Comparison of ENCODE assay signal across 3 worm cellular contexts in the genomic region with DNA sequence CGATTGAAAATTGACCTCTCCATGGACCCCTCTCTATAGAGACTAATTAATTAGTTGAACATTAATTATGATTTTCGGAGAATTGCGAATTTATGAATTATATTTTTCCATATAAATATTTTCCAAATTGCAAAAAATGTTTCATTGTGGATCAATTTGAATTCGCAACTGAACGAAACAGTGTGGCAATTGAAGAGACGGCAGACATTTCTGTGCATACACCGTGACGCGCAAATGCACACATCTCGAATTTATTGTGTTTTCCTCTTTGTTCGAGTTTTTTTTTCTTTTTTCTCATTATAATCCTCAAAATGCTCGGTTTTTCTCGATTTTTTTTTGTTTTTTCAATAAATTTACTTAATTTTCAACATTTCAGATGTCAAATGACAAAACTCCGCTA.
TF ChIP-seq lines count a peak whose summit lies in the region.

A gene (plus strand): TSS at position 377 of the 400 bp plus-strand sequence.

TF ChIP-seq in whole organism, L2 larva, 48 proteins besides CTCF, POLR2A, EP300 and RAD21 (continued from another document):
- TF ChIP-seq ceh-82 (tag; optimal IDR thresholded peaks at IDR 0.05; lab: Kevin White, UChicago) = no peak
- no peak for TF ChIP-seq ztf-11 (tag; optimal IDR thresholded peaks at IDR 0.05; lab: Kevin White, UChicago)
- TF ChIP-seq fos-1 (tag; optimal IDR thresholded peaks at IDR 0.05; lab: Kevin White, UChicago) = no peak
- TF ChIP-seq elt-3 (tag; optimal IDR thresholded peaks at IDR 0.05; lab: Kevin White, UChicago) = no peak
- no peak for TF ChIP-seq mdl-1 (tag; optimal IDR thresholded peaks at IDR 0.05; lab: Kevin White, UChicago)
- no peak for TF ChIP-seq nhr-11 (tag; optimal IDR thresholded peaks at IDR 0.05; lab: Kevin White, UChicago)
- no peak for TF ChIP-seq ceh-16 (tag; optimal IDR thresholded peaks at IDR 0.05; lab: Kevin White, UChicago)
- peak; percentile 77 for TF ChIP-seq mab-5 (tag; optimal IDR thresholded peaks at IDR 0.05; lab: Kevin White, UChicago)
- TF ChIP-seq nhr-12 (tag; optimal IDR thresholded peaks at IDR 0.05; lab: Kevin White, UChicago) = no peak
- TF ChIP-seq nhr-10 (tag; optimal IDR thresholded peaks at IDR 0.05; lab: Kevin White, UChicago) = no peak
- no peak for TF ChIP-seq nhr-23 (tag; optimal IDR thresholded peaks at IDR 0.05; lab: Kevin White, UChicago)
- no peak for TF ChIP-seq sma-3 (GFP tag; optimal IDR thresholded peaks at IDR 0.05; lab: Kevin White, UChicago)
- no peak for TF ChIP-seq ztf-1 (GFP tag; conservative IDR thresholded peaks at IDR 0.05; lab: Robert Waterston, UW)
- TF ChIP-seq sma-9 (GFP tag; optimal IDR thresholded peaks at IDR 0.05; lab: Kevin White, UChicago) = no peak
- no peak for TF ChIP-seq sma-9 (tag; optimal IDR thresholded peaks at IDR 0.05; lab: Kevin White, UChicago)
- TF ChIP-seq dmd-4 (tag; optimal IDR thresholded peaks at IDR 0.05; lab: Kevin White, UChicago) = no peak
- no peak for TF ChIP-seq nhr-77 (tag; optimal IDR thresholded peaks at IDR 0.05; lab: Kevin White, UChicago)
- no peak for TF ChIP-seq ztf-4 (tag; optimal IDR thresholded peaks at IDR 0.05; lab: Kevin White, UChicago)
- TF ChIP-seq nhr-129 (tag; optimal IDR thresholded peaks at IDR 0.05; lab: Kevin White, UChicago) = peak; percentile 68
- TF ChIP-seq mbf-1 (tag; optimal IDR thresholded peaks at IDR 0.05; lab: Kevin White, UChicago) = no peak
- no peak for TF ChIP-seq Y55F3AM.14 (GFP tag; optimal IDR thresholded peaks at IDR 0.05; lab: Kevin White, UChicago)
- TF ChIP-seq ama-1 (optimal IDR thresholded peaks at IDR 0.05; lab: Kevin White, UChicago) = no peak
- peak; percentile 50 for TF ChIP-seq nhr-25 (tag; optimal IDR thresholded peaks at IDR 0.05; lab: Kevin White, UChicago)
- no peak for TF ChIP-seq unc-39 (tag; optimal IDR thresholded peaks at IDR 0.05; lab: Kevin White, UChicago)
- peak; percentile 73 to 87 for TF ChIP-seq lsy-2 (tag; optimal IDR thresholded peaks at IDR 0.05; lab: Kevin White, UChicago)
- no peak for TF ChIP-seq peb-1 (tag; optimal IDR thresholded peaks at IDR 0.05; lab: Kevin White, UChicago)
- peak; percentile 25 for TF ChIP-seq R02D3.7 (tag; optimal IDR thresholded peaks at IDR 0.05; lab: Kevin White, UChicago)

TF ChIP-seq in whole organism, L4 larva, 104 proteins besides CTCF, POLR2A, EP300 and RAD21 (continued from another document and continues in another):
- TF ChIP-seq nhr-76 (tag; optimal IDR thresholded peaks at IDR 0.05; lab: Kevin White, UChicago) = no peak
- TF ChIP-seq ama-1 (optimal IDR thresholded peaks at IDR 0.05; lab: Kevin White, UChicago) = no peak
- TF ChIP-seq snpc-4 (tag; optimal IDR thresholded peaks at IDR 0.05; lab: Kevin White, UChicago) = no peak
- peak; percentile 64 for TF ChIP-seq ztf-7 (tag; optimal IDR thresholded peaks at IDR 0.05; lab: Kevin White, UChicago)
- peak; percentile 8 for TF ChIP-seq nhr-6 (tag; optimal IDR thresholded peaks at IDR 0.05; lab: Kevin White, UChicago)
- no peak for TF ChIP-seq set-16 (GFP tag; IDR thresholded peaks at IDR 0.05; lab: Robert Waterston, UW)
- no peak for TF ChIP-seq skn-1 (tag; optimal IDR thresholded peaks at IDR 0.05; lab: Kevin White, UChicago)
- TF ChIP-seq fos-1 (tag; optimal IDR thresholded peaks at IDR 0.05; lab: Kevin White, UChicago) = no peak
- TF ChIP-seq nhr-10 (tag; optimal IDR thresholded peaks at IDR 0.05; lab: Kevin White, UChicago) = no peak
- TF ChIP-seq sdz-12 (GFP tag; optimal IDR thresholded peaks at IDR 0.05; lab: Kevin White, UChicago) = no peak
- no peak for TF ChIP-seq F10B5.3 (tag; optimal IDR thresholded peaks at IDR 0.05; lab: Kevin White, UChicago)
- TF ChIP-seq arid-1 (GFP tag; conservative IDR thresholded peaks at IDR 0.05; lab: Robert Waterston, UW) = no peak
- TF ChIP-seq dve-1 (tag; optimal IDR thresholded peaks at IDR 0.05; lab: Kevin White, UChicago; ENCODE audit: insufficient read depth) = peak; percentile 72
- TF ChIP-seq daf-16 (GFP tag; optimal IDR thresholded peaks at IDR 0.05; lab: Kevin White, UChicago) = no peak
- peak; percentile 53 for TF ChIP-seq daf-16 (tag; optimal IDR thresholded peaks at IDR 0.05; lab: Kevin White, UChicago)
- no peak for TF ChIP-seq daf-12 (tag; optimal IDR thresholded peaks at IDR 0.05; lab: Kevin White, UChicago)
- no peak for TF ChIP-seq madf-9 (GFP tag; conservative IDR thresholded peaks at IDR 0.05; lab: Robert Waterston, UW)
- TF ChIP-seq lir-3 (tag; optimal IDR thresholded peaks at IDR 0.05; lab: Kevin White, UChicago) = no peak
- no peak; the same call in 1 of the 2 replicates for TF ChIP-seq ctbp-1 (GFP tag; IDR thresholded peaks at IDR 0.05; lab: Robert Waterston, UW)
- no peak for TF ChIP-seq ceh-62 (tag; optimal IDR thresholded peaks at IDR 0.05; lab: Kevin White, UChicago)
- TF ChIP-seq spr-3 (GFP tag; optimal IDR thresholded peaks at IDR 0.05; lab: Kevin White, UChicago) = no peak
- no peak for TF ChIP-seq hif-1 (tag; optimal IDR thresholded peaks at IDR 0.05; lab: Kevin White, UChicago)
- TF ChIP-seq ceh-20 (GFP tag; IDR thresholded peaks at IDR 0.05; lab: Robert Waterston, UW) = no peak
- TF ChIP-seq gei-8 (GFP tag; optimal IDR thresholded peaks at IDR 0.05; lab: Kevin White, UChicago) = no peak
- no peak for TF ChIP-seq nhr-41 (GFP tag; IDR thresholded peaks at IDR 0.05; lab: Robert Waterston, UW)
- no peak for TF ChIP-seq jun-1 (tag; optimal IDR thresholded peaks at IDR 0.05; lab: Kevin White, UChicago)
- TF ChIP-seq nhr-28 (tag; optimal IDR thresholded peaks at IDR 0.05; lab: Kevin White, UChicago) = peak; percentile 33
- no peak for TF ChIP-seq nhr-42 (GFP tag; IDR thresholded peaks at IDR 0.05; lab: Robert Waterston, UW)
- TF ChIP-seq nhr-25 (tag; optimal IDR thresholded peaks at IDR 0.05; lab: Kevin White, UChicago; ENCODE audit: borderline replicate concordance, insufficient read depth) = no peak
- TF ChIP-seq F26F4.8 (GFP tag; conservative IDR thresholded peaks at IDR 0.05; lab: Robert Waterston, UW) = no peak
- no peak for TF ChIP-seq zag-1 (tag; optimal IDR thresholded peaks at IDR 0.05; lab: Kevin White, UChicago)
- no peak for TF ChIP-seq php-3 (GFP tag; IDR thresholded peaks at IDR 0.05; lab: Robert Waterston, UW)
- TF ChIP-seq ceh-28 (tag; optimal IDR thresholded peaks at IDR 0.05; lab: Kevin White, UChicago) = no peak
- TF ChIP-seq F44E2.7 (GFP tag; IDR thresholded peaks at IDR 0.05; lab: Robert Waterston, UW) = no peak
- no peak for TF ChIP-seq lin-29 (GFP tag; IDR thresholded peaks at IDR 0.05; lab: Robert Waterston, UW)
- TF ChIP-seq daf-19 (GFP tag; conservative IDR thresholded peaks at IDR 0.05; lab: Robert Waterston, UW) = no peak
- TF ChIP-seq T26A8.4 (GFP tag; IDR thresholded peaks at IDR 0.05; lab: Robert Waterston, UW) = no peak
- TF ChIP-seq dmd-8 (GFP tag; IDR thresholded peaks at IDR 0.05; lab: Robert Waterston, UW) = no peak
- TF ChIP-seq nhr-237 (tag; optimal IDR thresholded peaks at IDR 0.05; lab: Kevin White, UChicago) = no peak
- no peak for TF ChIP-seq nhr-111 (GFP tag; optimal IDR thresholded peaks at IDR 0.05; lab: Kevin White, UChicago)
- no peak for TF ChIP-seq vab-7 (GFP tag; IDR thresholded peaks at IDR 0.05; lab: Robert Waterston, UW)
- no peak for TF ChIP-seq Y5F2A.4 (GFP tag; optimal IDR thresholded peaks at IDR 0.05; lab: Kevin White, UChicago)
- TF ChIP-seq zfp-3 (GFP tag; conservative IDR thresholded peaks at IDR 0.05; lab: Robert Waterston, UW) = no peak
- no peak for TF ChIP-seq egl-27 (tag; optimal IDR thresholded peaks at IDR 0.05; lab: Kevin White, UChicago)
- TF ChIP-seq D1046.2 (GFP tag; IDR thresholded peaks at IDR 0.05; lab: Robert Waterston, UW) = no peak
- TF ChIP-seq hmg-1.1 (GFP tag; IDR thresholded peaks at IDR 0.05; lab: Robert Waterston, UW) = peak; percentile 44; the same call in 1 of the 2 replicates
- TF ChIP-seq hlh-11 (tag; optimal IDR thresholded peaks at IDR 0.05; lab: Kevin White, UChicago) = no peak
- TF ChIP-seq unc-39 (tag; optimal IDR thresholded peaks at IDR 0.05; lab: Kevin White, UChicago) = no peak
- no peak for TF ChIP-seq F49E8.2 (tag; optimal IDR thresholded peaks at IDR 0.05; lab: Kevin White, UChicago; ENCODE audit: borderline replicate concordance)
- TF ChIP-seq nhr-77 (tag; optimal IDR thresholded peaks at IDR 0.05; lab: Kevin White, UChicago) = no peak
- no peak for TF ChIP-seq R02D3.7 (tag; optimal IDR thresholded peaks at IDR 0.05; lab: Kevin White, UChicago)
- TF ChIP-seq aha-1 (tag; lab: Kevin White, UChicago) = peak; percentile 46
- TF ChIP-seq dpl-1 (GFP tag; optimal IDR thresholded peaks at IDR 0.05; lab: Kevin White, UChicago) = peak; percentile 81
- no peak for TF ChIP-seq Y105C5A.15 (GFP tag; IDR thresholded peaks at IDR 0.05; lab: Robert Waterston, UW)
- no peak for TF ChIP-seq daf-8 (GFP tag; IDR thresholded peaks at IDR 0.05; lab: Robert Waterston, UW)

TF ChIP-seq in whole organism, mixed stage, embryonic, 35 proteins besides CTCF, POLR2A, EP300 and RAD21 (continued from another document):
- TF ChIP-seq nhr-237 (tag; optimal IDR thresholded peaks at IDR 0.05; lab: Kevin White, UChicago) (peak; percentile 57), snpc-4 (tag; optimal IDR thresholded peaks at IDR 0.05; lab: Kevin White, UChicago) (no peak), elt-3 (tag; optimal IDR thresholded peaks at IDR 0.05; lab: Kevin White, UChicago) (no peak), ces-1 (GFP tag; optimal IDR thresholded peaks at IDR 0.05; lab: Kevin White, UChicago) (peak; percentile 83), mab-5 (tag; optimal IDR thresholded peaks at IDR 0.05; lab: Kevin White, UChicago) (no peak), ztf-11 (tag; optimal IDR thresholded peaks at IDR 0.05; lab: Kevin White, UChicago) (no peak), nhr-28 (tag; optimal IDR thresholded peaks at IDR 0.05; lab: Kevin White, UChicago) (no peak)
TF ChIP-seq in whole organism, mixed stage, embryonic: peak in this region for 8.
